Fruit fly (Drosophila melanogaster) whole organism, pupa: ENCODE results near the gene CG10486.

ENCODE experiments used
- CG14655 ChIP-seq: fragments of 200-800 bp; sonication (Bioruptor generic); optimal IDR thresholded peaks from 3 replicates; lab custom pipeline; 2017; ENCODE audit warnings: mild to moderate bottlenecking, missing biosample characterization, missing genetic modification reagents, missing genetic modification characterization
- CG15710 ChIP-seq: fragments of 200-800 bp; sonication (Bioruptor generic); optimal IDR thresholded peaks from 2 replicates; lab custom pipeline; 2018; ENCODE audit warnings: missing biosample characterization, mild to moderate bottlenecking, missing genetic modification characterization, moderate library complexity
- CG32121 ChIP-seq: fragments of 200-800 bp; sonication (Bioruptor generic); IDR thresholded peaks from 2 replicates; pipeline ENCODE4 v1.3.6; 2022; ENCODE audit warnings: missing biosample characterization, missing genetic modification characterization
- CG4496 ChIP-seq: fragments of 200-800 bp; sonication (Bioruptor generic); IDR thresholded peaks from 3 replicates; pipeline ENCODE4 v1.3.6; 2022; ENCODE audit warnings: missing biosample characterization, missing genetic modification characterization
- CG8159 ChIP-seq: fragments of 200-800 bp; sonication (Bioruptor generic); optimal IDR thresholded peaks from 3 replicates; lab custom pipeline; 2018; ENCODE audit warnings: missing biosample characterization, mild to moderate bottlenecking, missing genetic modification characterization, moderate library complexity
- CG8301 ChIP-seq: fragments of 200-800 bp; sonication (Bioruptor generic); optimal IDR thresholded peaks from 2 replicates; lab custom pipeline; 2018; ENCODE audit warnings: missing biosample characterization, mild to moderate bottlenecking, missing genetic modification characterization
- CG9948 ChIP-seq: fragments of 200-800 bp; sonication (Bioruptor generic); optimal IDR thresholded peaks from 2 replicates; lab custom pipeline; 2018; ENCODE audit warnings: missing biosample characterization, mild to moderate bottlenecking, missing genetic modification characterization, moderate library complexity
- EcR ChIP-seq: fragments of 200-800 bp; sonication (Bioruptor generic); optimal IDR thresholded peaks from 3 replicates; lab custom pipeline; 2019; ENCODE audit warnings: missing biosample characterization, missing genetic modification characterization, mild to moderate bottlenecking, moderate library complexity, missing genetic modification reagents
- Ets98B ChIP-seq: fragments of 200-800 bp; sonication (Bioruptor generic); IDR thresholded peaks from 2 replicates; pipeline ENCODE4 v1.3.6; 2022; ENCODE audit warnings: missing biosample characterization, missing genetic modification characterization
- Pif1A ChIP-seq: fragments of 200-800 bp; sonication (Bioruptor generic); optimal IDR thresholded peaks from 3 replicates; lab custom pipeline; 2016; ENCODE audit warnings: missing biosample characterization, missing genetic modification characterization
- Pif1B ChIP-seq: fragments of 200-800 bp; sonication (Bioruptor generic); optimal IDR thresholded peaks from 3 replicates; lab custom pipeline; 2016; ENCODE audit warnings: missing biosample characterization, missing genetic modification characterization
- fd96Ca ChIP-seq: fragments of 200-800 bp; sonication (Bioruptor generic); IDR thresholded peaks from 3 replicates; pipeline ENCODE4 v1.3.6; 2022; ENCODE audit warnings: missing biosample characterization, missing genetic modification characterization
- gl ChIP-seq: fragments of 200-800 bp; sonication (Bioruptor generic); optimal IDR thresholded peaks from 2 replicates; lab custom pipeline; 2018; ENCODE audit warnings: missing biosample characterization, mild to moderate bottlenecking, missing genetic modification characterization
- rn ChIP-seq: fragments of 200-800 bp; sonication (Bioruptor generic); IDR thresholded peaks from 2 replicates; pipeline ENCODE4 v1.3.6; 2022; ENCODE audit warnings: missing biosample characterization, missing genetic modification characterization

dm6 chr3L:5932363-5932914 is 25.9 kb upstream of the CG10486 start, which contains the start of gene Rcc1:
- TF ChIP-seq CG15710 (tag; lab: Kevin White, UChicago) (no peak), EcR (GFP tag; lab: Kevin White, UChicago) (no peak), CG32121 (GFP tag; lab: Robert Waterston, UW) (no peak), CG9948 (no peak), CG4496 (GFP tag; lab: Robert Waterston, UW) (no peak), Ets98B (GFP tag; lab: Robert Waterston, UW) (no peak), CG8301 (no peak), Pif1B (GFP tag; lab: Kevin White, UChicago) (no peak), Pif1A (GFP tag; lab: Kevin White, UChicago) (no peak), CG8159 (tag; lab: Kevin White, UChicago) (peak; percentile 11), rn (GFP tag; lab: Robert Waterston, UW) (no peak), CG14655 (GFP tag; lab: Kevin White, UChicago) (no peak), fd96Ca (GFP tag; lab: Robert Waterston, UW) (no peak), gl (tag; lab: Kevin White, UChicago) (no peak)
